Fruit fly (Drosophila melanogaster) whole organism, adult: ENCODE results near the gene slp1.

ENCODE experiments used
- CG11617 ChIP-seq: fragments of 200-800 bp; sonication (Bioruptor generic); optimal IDR thresholded peaks from 2 replicates; lab custom pipeline; 2017; ENCODE audit warnings: mild to moderate bottlenecking, missing biosample characterization, missing genetic modification reagents, missing genetic modification characterization
- CG14711 ChIP-seq: fragments of 200-800 bp; sonication (Bioruptor generic); optimal IDR thresholded peaks from 2 replicates; lab custom pipeline; 2018; ENCODE audit warnings: missing biosample characterization, mild to moderate bottlenecking, missing genetic modification characterization, moderate library complexity
- CG33017 ChIP-seq: fragments of 200-800 bp; sonication (Bioruptor generic); optimal IDR thresholded peaks from 2 replicates; lab custom pipeline; 2018; ENCODE audit warnings: missing biosample characterization, mild to moderate bottlenecking, missing genetic modification characterization, moderate library complexity
- CG7045 ChIP-seq: fragments of 200-800 bp; sonication (Bioruptor generic); optimal IDR thresholded peaks from 2 replicates; lab custom pipeline; 2017; ENCODE audit warnings: missing biosample characterization, mild to moderate bottlenecking, missing genetic modification characterization
- Crg-1 ChIP-seq: fragments of 200-800 bp; sonication (Bioruptor generic); optimal IDR thresholded peaks from 2 replicates; lab custom pipeline; 2016; ENCODE audit warnings: missing biosample characterization, missing genetic modification characterization
- bab1 ChIP-seq: fragments of 200-800 bp; sonication (Bioruptor generic); optimal IDR thresholded peaks from 3 replicates; lab custom pipeline; 2019; ENCODE audit warnings: missing biosample characterization, mild to moderate bottlenecking, missing genetic modification characterization, moderate library complexity
- kay ChIP-seq: fragments of 200-800 bp; sonication (Bioruptor generic); peaks from one replicate; lab custom pipeline; 2016; ENCODE audit warnings: missing biosample characterization, missing genetic modification characterization, borderline replicate concordance
- pad ChIP-seq: fragments of 200-800 bp; sonication (Bioruptor generic); optimal IDR thresholded peaks from 3 replicates; lab custom pipeline; 2017; ENCODE audit warnings: missing biosample characterization, missing genetic modification characterization, mild to moderate bottlenecking, moderate library complexity, missing genetic modification reagents
- tj ChIP-seq: fragments of 200-800 bp; sonication (Bioruptor generic); optimal IDR thresholded peaks from 3 replicates; lab custom pipeline; 2017; ENCODE audit warnings: missing biosample characterization, mild to moderate bottlenecking, missing genetic modification characterization, moderate library complexity

DNA sequence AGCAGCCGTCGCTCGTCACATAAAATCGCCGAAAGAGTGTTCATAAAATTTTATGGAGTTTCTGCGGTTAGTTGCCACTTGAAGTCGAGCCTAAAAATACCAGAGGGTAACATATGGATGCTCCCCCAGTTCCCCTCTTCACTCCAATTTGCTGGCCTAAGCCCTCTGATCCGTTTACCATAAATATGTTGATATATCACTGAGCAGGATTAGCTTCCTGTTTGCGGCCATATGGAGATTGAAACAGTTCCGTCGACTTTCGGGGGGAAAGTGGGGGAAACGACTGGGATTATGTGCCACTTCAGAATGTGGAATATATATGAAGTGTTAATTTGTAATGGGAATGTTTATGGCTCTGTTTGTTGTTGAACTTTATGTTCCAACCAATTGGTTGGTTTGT is 11.3 kb upstream of the slp1 start:
- TF ChIP-seq CG11617 (GFP tag; lab: Kevin White, UChicago) (no peak), Crg-1 (GFP tag; lab: Kevin White, UChicago) (no peak), kay (no peak), CG7045 (no peak), CG14711 (tag; lab: Kevin White, UChicago) (no peak), CG33017 (no peak), pad (no peak), tj (GFP tag; lab: Kevin White, UChicago) (no peak), bab1 (GFP tag; lab: Kevin White, UChicago) (no peak)
